Worm (Caenorhabditis elegans): ENCODE results near the gene papl-1.

Gene papl-1

DNA sequence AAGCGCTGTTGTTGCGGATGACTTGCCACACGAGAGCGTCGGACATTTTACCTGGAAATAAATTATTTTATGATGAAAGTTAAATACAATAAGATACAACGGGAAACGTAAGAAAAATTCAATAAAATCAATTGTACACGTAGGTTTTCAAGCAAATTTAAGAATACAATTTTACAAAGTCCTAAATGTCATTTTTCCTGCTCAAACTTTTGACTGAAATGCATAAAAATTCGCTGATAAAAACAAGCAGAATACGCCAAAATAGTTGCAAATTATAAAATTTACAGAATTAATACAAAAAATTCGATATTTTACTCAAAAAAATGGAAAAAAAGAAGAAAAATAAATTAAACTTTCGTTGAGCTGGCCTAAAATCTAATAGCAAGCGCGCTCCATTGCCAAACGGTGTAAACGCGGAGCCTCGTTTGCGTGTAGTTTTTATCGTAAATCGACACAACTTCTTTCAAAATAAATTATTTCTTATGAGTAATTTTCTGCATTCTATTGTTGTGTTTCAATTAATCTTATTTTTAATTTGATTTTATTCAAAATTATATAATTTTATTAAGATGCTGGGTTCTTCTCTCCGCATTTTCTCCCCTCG, 31.4 kb downstream of the papl-1 start, which contains the start of the genes rpl-28 and mrpl-49 (continued):
- TF ChIP-seq T07F8.4 (tag; optimal IDR thresholded peaks at IDR 0.05) (no peak), ceh-40 (GFP tag; IDR thresholded peaks at IDR 0.05) (no peak), nhr-179 (tag; optimal IDR thresholded peaks at IDR 0.05) (no peak), nfya-2 (GFP tag; IDR thresholded peaks at IDR 0.05) (no peak), mcd-1 (GFP tag; IDR thresholded peaks at IDR 0.05) (peak; percentile 96), unc-62 (GFP tag; optimal IDR thresholded peaks at IDR 0.05) (no peak), attf-3 (GFP tag; conservative IDR thresholded peaks at IDR 0.05) (peak; percentile 99), ccch-3 (GFP tag; optimal IDR thresholded peaks at IDR 0.05) (no peak), F10E7.11 (tag; optimal IDR thresholded peaks at IDR 0.05) (no peak), F55B11.4 (tag; optimal IDR thresholded peaks at IDR 0.05; ENCODE audit: borderline replicate concordance, insufficient read depth) (no peak), lin-35 (GFP tag; optimal IDR thresholded peaks at IDR 0.05) (peak in 1 of 3 experiments; percentile 76), sea-2 (GFP tag; IDR thresholded peaks at IDR 0.05) (no peak), ztf-3 (GFP tag; optimal IDR thresholded peaks at IDR 0.05) (no peak), fkh-3 (tag; optimal IDR thresholded peaks at IDR 0.05) (no peak), hsf-1 (GFP tag; IDR thresholded peaks at IDR 0.05) (no peak), C17E4.6 (GFP tag; IDR thresholded peaks at IDR 0.05) (no peak), nhr-27 (tag; optimal IDR thresholded peaks at IDR 0.05) (no peak), lsy-27 (tag; optimal IDR thresholded peaks at IDR 0.05; ENCODE audit: borderline replicate concordance, insufficient read depth) (no peak), mes-4 (tag; optimal IDR thresholded peaks at IDR 0.05) (no peak), K12H6.12 (tag; optimal IDR thresholded peaks at IDR 0.05) (peak; percentile 5), lin-54 (GFP tag; optimal IDR thresholded peaks at IDR 0.05) (peak; percentile 71), ztf-26 (tag; optimal IDR thresholded peaks at IDR 0.05) (peak; percentile 21), Y56A3A.18 (GFP tag; IDR thresholded peaks at IDR 0.05) (no peak), nfya-1 (tag; optimal IDR thresholded peaks at IDR 0.05; ENCODE audit: borderline replicate concordance, insufficient read depth) (no peak), akir-1 (GFP tag; optimal IDR thresholded peaks at IDR 0.05) (no peak), gei-17 (GFP tag; optimal IDR thresholded peaks at IDR 0.05) (no peak), bed-2 (GFP tag; IDR thresholded peaks at IDR 0.05) (no peak), snpc-4 (GFP tag; optimal IDR thresholded peaks at IDR 0.05) (no peak), snpc-4 (tag; optimal IDR thresholded peaks at IDR 0.05) (peak in 3 of 4 experiments; percentile 28 to 81 (median 32)), B0019.2 (GFP tag; conservative IDR thresholded peaks at IDR 0.05) (0 out of 2 replicates have a peak, but pooled peaks have one; percentile 25), cebp-1 (GFP tag; IDR thresholded peaks at IDR 0.05) (no peak), cebp-1 (tag; optimal IDR thresholded peaks at IDR 0.05) (peak; percentile 68), athp-1 (tag; optimal IDR thresholded peaks at IDR 0.05) (no peak), ztf-18 (tag; optimal IDR thresholded peaks at IDR 0.05) (peak; percentile 40), madf-3 (GFP tag; IDR thresholded peaks at IDR 0.05) (no peak), lin-40 (tag; optimal IDR thresholded peaks at IDR 0.05) (peak; percentile 57), Y53G8AR.9 (GFP tag; conservative IDR thresholded peaks at IDR 0.05) (peak; percentile 48; the same call in 1 of the 2 replicates), attf-6 (GFP tag; IDR thresholded peaks at IDR 0.05) (no peak), atf-7 (tag; optimal IDR thresholded peaks at IDR 0.05) (no peak), rcor-1 (GFP tag; IDR thresholded peaks at IDR 0.05) (no peak), lin-26 (GFP tag; IDR thresholded peaks at IDR 0.05) (no peak), ceh-27 (GFP tag; optimal IDR thresholded peaks at IDR 0.05) (peak; percentile 34), ztf-25 (GFP tag; IDR thresholded peaks at IDR 0.05) (no peak), die-1 (tag; optimal IDR thresholded peaks at IDR 0.05) (no peak), dpff-1 (tag; optimal IDR thresholded peaks at IDR 0.05) (no peak), D2030.7 (GFP tag; IDR thresholded peaks at IDR 0.05) (peak; percentile 42; the same call in 1 of the 2 replicates), madf-8 (GFP tag; conservative IDR thresholded peaks at IDR 0.05) (0 out of 2 replicates have a peak, but pooled peaks have one; percentile 4), nfyb-1 (GFP tag; IDR thresholded peaks at IDR 0.05) (no peak)

Data from whole organism, young adult.